Comparison of ENCODE assay signal across 2 fruit fly cellular contexts in the genomic region with DNA sequence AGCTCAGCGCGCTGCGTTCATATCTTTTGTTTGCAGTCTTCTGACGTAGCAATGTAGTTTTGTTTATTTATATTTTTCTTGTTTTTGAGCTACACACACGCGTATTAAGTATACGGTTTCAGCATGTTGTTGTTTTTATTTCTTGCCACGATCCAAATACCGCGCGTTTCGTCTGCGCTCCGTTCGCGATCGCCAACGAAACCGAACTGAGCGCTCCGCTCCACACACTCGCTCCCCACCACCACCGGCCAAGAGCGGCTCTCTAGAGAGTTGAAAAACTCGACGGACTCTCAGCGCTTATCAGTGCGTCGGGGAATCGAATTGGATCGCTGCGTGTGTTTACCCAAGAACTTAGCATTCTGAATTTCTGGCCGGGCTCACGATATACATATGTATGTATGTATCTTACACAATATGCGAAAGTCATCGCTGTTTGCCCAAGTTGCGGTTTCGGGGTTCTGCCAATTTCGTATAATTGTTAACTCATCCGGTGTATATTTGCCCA.
TF ChIP-seq lines count a peak whose summit lies in the region.

A gene (minus strand): TSS at position 210 of the 505 bp plus-strand sequence.

TF ChIP-seq in whole organism, embryonic, 481 proteins besides CTCF, POLR2A, EP300 and RAD21 (continued from another document and continues in another):
- TF ChIP-seq gsb (GFP tag; IDR thresholded peaks at IDR 0.05; lab: Robert Waterston, UW) (no peak), dpn (GFP tag; optimal IDR thresholded peaks at IDR 0.05; lab: Kevin White, UChicago) (no peak), CG31388 (GFP tag; optimal IDR thresholded peaks at IDR 0.05; lab: Kevin White, UChicago) (no peak), nmo (GFP tag; optimal IDR thresholded peaks at IDR 0.05; lab: Kevin White, UChicago) (no peak), CG9797 (GFP tag; optimal IDR thresholded peaks at IDR 0.05; lab: Kevin White, UChicago) (no peak), CG3163 (GFP tag; optimal IDR thresholded peaks at IDR 0.05; lab: Kevin White, UChicago) (no peak), inv (GFP tag; IDR thresholded peaks at IDR 0.05; lab: Robert Waterston, UW; ENCODE audit: partially characterized antibody) (0 out of 2 replicates have a peak, but pooled peaks have one; percentile 22), kah (GFP tag; optimal IDR thresholded peaks at IDR 0.05; lab: Kevin White, UChicago) (peak; percentile 66), Lpt (GFP tag; optimal IDR thresholded peaks at IDR 0.05; lab: Kevin White, UChicago) (no peak), fd64A (GFP tag; optimal IDR thresholded peaks at IDR 0.05; lab: Kevin White, UChicago) (peak; percentile 55), CG17385 (GFP tag; optimal IDR thresholded peaks at IDR 0.05; lab: Kevin White, UChicago) (peak; percentile 57), CG9727 (GFP tag; optimal IDR thresholded peaks at IDR 0.05; lab: Kevin White, UChicago) (peak; percentile 36), sc (optimal IDR thresholded peaks at IDR 0.05; lab: Kevin White, UChicago) (no peak), sc (GFP tag; optimal IDR thresholded peaks at IDR 0.05; lab: Kevin White, UChicago) (no peak), CG1529 (GFP tag; optimal IDR thresholded peaks at IDR 0.05; lab: Kevin White, UChicago) (no peak), CG14050 (GFP tag; IDR thresholded peaks at IDR 0.05; lab: Robert Waterston, UW) (no peak), CG5180 (GFP tag; optimal IDR thresholded peaks at IDR 0.05; lab: Kevin White, UChicago) (peak; percentile 17), ato (GFP tag; IDR thresholded peaks at IDR 0.05; lab: Robert Waterston, UW; ENCODE audit: partially characterized antibody) (no peak), Hmr (GFP tag; optimal IDR thresholded peaks at IDR 0.05; lab: Kevin White, UChicago) (peak; percentile 65), zfh2 (GFP tag; optimal IDR thresholded peaks at IDR 0.05; lab: Kevin White, UChicago) (no peak), CkIIα-i1 (GFP tag; IDR thresholded peaks at IDR 0.05; lab: Robert Waterston, UW) (no peak), cad (GFP tag; optimal IDR thresholded peaks at IDR 0.05; lab: Kevin White, UChicago) (no peak), scrt (GFP tag; optimal IDR thresholded peaks at IDR 0.05; lab: Kevin White, UChicago) (peak; percentile 31), CG31441 (GFP tag; IDR thresholded peaks at IDR 0.05; lab: Robert Waterston, UW) (no peak; the same call in 1 of the 2 replicates), CG7786 (GFP tag; optimal IDR thresholded peaks at IDR 0.05; lab: Kevin White, UChicago) (peak; percentile 16), Asciz (GFP tag; optimal IDR thresholded peaks at IDR 0.05; lab: Kevin White, UChicago) (peak; percentile 47), CG10979 (tag; optimal IDR thresholded peaks at IDR 0.05; lab: Kevin White, UChicago) (peak; percentile 26), CG9609 (GFP tag; optimal IDR thresholded peaks at IDR 0.05; lab: Kevin White, UChicago) (no peak), lov (optimal IDR thresholded peaks at IDR 0.05; lab: Kevin White, UChicago) (no peak), lov (GFP tag; IDR thresholded peaks at IDR 0.05; lab: Robert Waterston, UW) (peak; percentile 65; the same call in 1 of the 3 replicates), CG16863 (GFP tag; optimal IDR thresholded peaks at IDR 0.05; lab: Kevin White, UChicago) (no peak), cg (GFP tag; optimal IDR thresholded peaks at IDR 0.05; lab: Kevin White, UChicago) (peak; percentile 61), chinmo (GFP tag; IDR thresholded peaks at IDR 0.05; lab: Robert Waterston, UW; ENCODE audit: partially characterized antibody) (peak; percentile 95), sima (GFP tag; optimal IDR thresholded peaks at IDR 0.05; lab: Kevin White, UChicago) (no peak), Poxn (GFP tag; IDR thresholded peaks at IDR 0.05; lab: Robert Waterston, UW) (no peak), Hmx (GFP tag; optimal IDR thresholded peaks at IDR 0.05; lab: Kevin White, UChicago) (no peak), CG2120 (GFP tag; optimal IDR thresholded peaks at IDR 0.05; lab: Kevin White, UChicago) (peak; percentile 19), wor (GFP tag; IDR thresholded peaks at IDR 0.05; lab: Robert Waterston, UW) (no peak), Ada2b (GFP tag; IDR thresholded peaks at IDR 0.05; lab: Robert Waterston, UW) (no peak), CG30020 (tag; optimal IDR thresholded peaks at IDR 0.05; lab: Kevin White, UChicago) (no peak), CG10366 (GFP tag; IDR thresholded peaks at IDR 0.05; lab: Robert Waterston, UW) (no peak), Six4 (GFP tag; optimal IDR thresholded peaks at IDR 0.05; lab: Kevin White, UChicago) (no peak), dm (GFP tag; optimal IDR thresholded peaks at IDR 0.05; lab: Kevin White, UChicago) (peak; percentile 46), CG12236 (GFP tag; optimal IDR thresholded peaks at IDR 0.05; lab: Kevin White, UChicago) (no peak), knrl (GFP tag; IDR thresholded peaks at IDR 0.05; lab: Robert Waterston, UW; ENCODE audit: partially characterized antibody) (no peak), NK7.1 (GFP tag; optimal IDR thresholded peaks at IDR 0.05; lab: Kevin White, UChicago) (no peak), yki (optimal IDR thresholded peaks at IDR 0.05; lab: Kevin White, UChicago) (peak; percentile 75), Meics (GFP tag; optimal IDR thresholded peaks at IDR 0.05; lab: Kevin White, UChicago) (peak; percentile 34), CG10209 (GFP tag; optimal IDR thresholded peaks at IDR 0.05; lab: Kevin White, UChicago) (no peak), zfh1 (GFP tag; IDR thresholded peaks at IDR 0.05; lab: Robert Waterston, UW) (0 out of 3 replicates have a peak, but pooled peaks have one; percentile 28), CG3847 (GFP tag; IDR thresholded peaks at IDR 0.05; lab: Robert Waterston, UW) (no peak), prd (optimal IDR thresholded peaks at IDR 0.05; lab: Kevin White, UChicago) (no peak), prd (GFP tag; IDR thresholded peaks at IDR 0.05; lab: Robert Waterston, UW) (no peak), ash1 (GFP tag; optimal IDR thresholded peaks at IDR 0.05; lab: Kevin White, UChicago) (no peak), Bgb (GFP tag; IDR thresholded peaks at IDR 0.05; lab: Robert Waterston, UW; ENCODE audit: partially characterized antibody) (peak; percentile 37; the same call in 1 of the 2 replicates), CG15696 (tag; optimal IDR thresholded peaks at IDR 0.05; lab: Kevin White, UChicago) (peak; percentile 8), C15 (GFP tag; IDR thresholded peaks at IDR 0.05; lab: Robert Waterston, UW) (no peak), chn (GFP tag; optimal IDR thresholded peaks at IDR 0.05; lab: Kevin White, UChicago) (no peak), CG4424 (GFP tag; optimal IDR thresholded peaks at IDR 0.05; lab: Kevin White, UChicago) (no peak), CG3838 (GFP tag; optimal IDR thresholded peaks at IDR 0.05; lab: Kevin White, UChicago) (no peak), amos (GFP tag; IDR thresholded peaks at IDR 0.05; lab: Robert Waterston, UW; ENCODE audit: partially characterized antibody) (peak; percentile 26; the same call in 1 of the 2 replicates), slbo (GFP tag; IDR thresholded peaks at IDR 0.05; lab: Robert Waterston, UW) (peak; percentile 33; the same call in 1 of the 2 replicates), CG12769 (tag; optimal IDR thresholded peaks at IDR 0.05; lab: Kevin White, UChicago) (no peak)

TF ChIP-seq in whole organism, prepupa, 60 proteins besides CTCF, POLR2A, EP300 and RAD21 (continued from another document):
- no peak for TF ChIP-seq Sox14 (GFP tag; optimal IDR thresholded peaks at IDR 0.05; lab: Kevin White, UChicago)
- peak; percentile 81 for TF ChIP-seq dsx (GFP tag; optimal IDR thresholded peaks at IDR 0.05; lab: Kevin White, UChicago; ENCODE audit: poor library complexity, severe bottlenecking)
- TF ChIP-seq net (GFP tag; optimal IDR thresholded peaks at IDR 0.05; lab: Kevin White, UChicago): peak; percentile 48
- no peak for TF ChIP-seq Hr38 (GFP tag; optimal IDR thresholded peaks at IDR 0.05; lab: Kevin White, UChicago)
- peak; percentile 56 for TF ChIP-seq Eip75B (GFP tag; optimal IDR thresholded peaks at IDR 0.05; lab: Kevin White, UChicago)
- TF ChIP-seq CG11294 (GFP tag; IDR thresholded peaks at IDR 0.05; lab: Robert Waterston, UW): no peak
- TF ChIP-seq fd59A (GFP tag; optimal IDR thresholded peaks at IDR 0.05; lab: Kevin White, UChicago): peak; percentile 25
- TF ChIP-seq CG7368 (GFP tag; optimal IDR thresholded peaks at IDR 0.05; lab: Kevin White, UChicago): no peak
- peak; percentile 81 for TF ChIP-seq eg (GFP tag; IDR thresholded peaks at IDR 0.05; lab: Robert Waterston, UW)
- TF ChIP-seq CG34406 (GFP tag; optimal IDR thresholded peaks at IDR 0.05; lab: Kevin White, UChicago): peak; percentile 40
- no peak for TF ChIP-seq Hr4 (GFP tag; optimal IDR thresholded peaks at IDR 0.05; lab: Kevin White, UChicago)
